Worm (Caenorhabditis elegans) whole organism, L2 larva: Measurements from ENCODE around the gene Y48D7A.1.
A peak's percentile ranks its signal among the peaks of the same experiment; 100 is the strongest.

Source experiments
- C34F6.9 ChIP-seq: fragments of 150-350 bp; optimal IDR thresholded peaks from 2 replicates; lab custom pipeline; 2014; ENCODE audit warnings: missing biosample characterization, missing genetic modification characterization
- F13H6.1 ChIP-seq: sonication (generic microtip); optimal IDR thresholded peaks from 2 replicates; lab custom pipeline; 2016; ENCODE audit warnings: missing genetic modification characterization, missing compliant biosample characterization
- R02D3.7 ChIP-seq: fragments of 150-350 bp; optimal IDR thresholded peaks from 2 replicates; lab custom pipeline; 2014; ENCODE audit warnings: missing biosample characterization, missing genetic modification characterization
- Y55F3AM.14 ChIP-seq: fragments of 200-800 bp; sonication (Bioruptor generic); optimal IDR thresholded peaks from 2 replicates; lab custom pipeline; 2018; ENCODE audit warnings: mild to moderate bottlenecking, missing genetic modification characterization, missing compliant biosample characterization
- ZK546.5 ChIP-seq: sonication (generic microtip); optimal IDR thresholded peaks from 2 replicates; lab custom pipeline; 2017; ENCODE audit warnings: missing biosample characterization, missing genetic modification characterization
- alr-1 ChIP-seq: fragments of 150-350 bp; optimal IDR thresholded peaks from 2 replicates; lab custom pipeline; 2014; ENCODE audit warnings: missing biosample characterization, missing genetic modification characterization
- aly-2 ChIP-seq: fragments of 150-350 bp; optimal IDR thresholded peaks from 2 replicates; lab custom pipeline; 2014; ENCODE audit warnings: missing biosample characterization, missing genetic modification characterization
- ama-1 ChIP-seq: fragments of 150-350 bp; optimal IDR thresholded peaks from 2 replicates; lab custom pipeline; 2018; ENCODE audit warnings: inconsistent platforms
- ceh-16 ChIP-seq: fragments of 150-350 bp; optimal IDR thresholded peaks from 2 replicates; lab custom pipeline; 2014; ENCODE audit warnings: missing biosample characterization, missing genetic modification characterization
- crh-2 ChIP-seq: sonication (generic microtip); optimal IDR thresholded peaks from 2 replicates; lab custom pipeline; 2017; ENCODE audit warnings: missing biosample characterization, missing genetic modification characterization
- dmd-4 ChIP-seq: sonication (generic microtip); optimal IDR thresholded peaks from 2 replicates; lab custom pipeline; 2017; ENCODE audit warnings: missing biosample characterization, missing genetic modification characterization
- elt-1 ChIP-seq: fragments of 150-350 bp; optimal IDR thresholded peaks from 2 replicates; lab custom pipeline; 2014; ENCODE audit warnings: missing biosample characterization, missing genetic modification characterization
- elt-3 ChIP-seq: sonication (generic microtip); optimal IDR thresholded peaks from 2 replicates; lab custom pipeline; 2017; ENCODE audit warnings: missing biosample characterization, missing genetic modification characterization
- fos-1 ChIP-seq: fragments of 150-350 bp; optimal IDR thresholded peaks from 2 replicates; lab custom pipeline; 2014; ENCODE audit warnings: missing biosample characterization, missing genetic modification characterization
- gmeb-1 ChIP-seq: fragments of 150-350 bp; optimal IDR thresholded peaks from 2 replicates; lab custom pipeline; 2014; ENCODE audit warnings: missing biosample characterization, missing genetic modification characterization
- lin-11 ChIP-seq: fragments of 150-350 bp; sonication (generic microtip); optimal IDR thresholded peaks from 2 replicates; lab custom pipeline; 2014; ENCODE audit warnings: missing biosample characterization, missing genetic modification characterization, inconsistent platforms, mixed read lengths
- lin-13 ChIP-seq: fragments of 150-350 bp; optimal IDR thresholded peaks from 2 replicates; lab custom pipeline; 2014; ENCODE audit warnings: missing biosample characterization, missing genetic modification reagents, missing genetic modification characterization
- lin-39 ChIP-seq: fragments of 150-350 bp; optimal IDR thresholded peaks from 2 replicates; lab custom pipeline; 2014; ENCODE audit warnings: missing biosample characterization, missing genetic modification reagents, missing genetic modification characterization
- lsy-2 ChIP-seq, 2 experiments: fragments of 150-350 bp in 1 of 2; sonication (generic microtip) in 1 of 2; optimal IDR thresholded peaks; 2 replicates each; lab custom pipeline; 2014 to 2017; ENCODE audit warnings: missing biosample characterization in 2 of 2, missing genetic modification characterization in 2 of 2
- mab-5 ChIP-seq: fragments of 150-350 bp; optimal IDR thresholded peaks from 2 replicates; lab custom pipeline; 2014; ENCODE audit warnings: missing biosample characterization, missing genetic modification characterization
- mbf-1 ChIP-seq: sonication (generic microtip); optimal IDR thresholded peaks from 2 replicates; lab custom pipeline; 2017; ENCODE audit warnings: missing biosample characterization, missing genetic modification characterization
- mdl-1 ChIP-seq, 2 experiments: fragments of 150-350 bp in 1 of 2; sonication (generic microtip) in 1 of 2; optimal IDR thresholded peaks; 2 replicates each; lab custom pipeline; 2017; ENCODE audit warnings: missing biosample characterization in 2 of 2, missing genetic modification characterization in 2 of 2
- nhr-10 ChIP-seq: sonication (generic microtip); optimal IDR thresholded peaks from 2 replicates; lab custom pipeline; 2017; ENCODE audit warnings: missing biosample characterization, missing genetic modification characterization
- nhr-11 ChIP-seq: fragments of 150-350 bp; optimal IDR thresholded peaks from 2 replicates; lab custom pipeline; 2014; ENCODE audit warnings: missing biosample characterization, missing genetic modification characterization
- nhr-12 ChIP-seq: fragments of 150-350 bp; optimal IDR thresholded peaks from 2 replicates; lab custom pipeline; 2014; ENCODE audit warnings: missing biosample characterization, missing genetic modification characterization
- nhr-129 ChIP-seq: fragments of 150-350 bp; optimal IDR thresholded peaks from 2 replicates; lab custom pipeline; 2014; ENCODE audit warnings: missing biosample characterization, missing genetic modification characterization
- nhr-21 ChIP-seq: fragments of 150-350 bp; optimal IDR thresholded peaks from 2 replicates; lab custom pipeline; 2014; ENCODE audit warnings: missing biosample characterization, missing genetic modification characterization
- nhr-23 ChIP-seq: fragments of 150-350 bp; optimal IDR thresholded peaks from 2 replicates; lab custom pipeline; 2014; ENCODE audit warnings: missing biosample characterization, missing genetic modification reagents, missing genetic modification characterization
- nhr-237 ChIP-seq: fragments of 150-350 bp; optimal IDR thresholded peaks from 2 replicates; lab custom pipeline; 2014; ENCODE audit warnings: missing biosample characterization, missing genetic modification characterization
- nhr-25 ChIP-seq: fragments of 150-350 bp; sonication (generic microtip); optimal IDR thresholded peaks from 3 replicates; lab custom pipeline; 2014; ENCODE audit warnings: missing biosample characterization, missing genetic modification characterization
- nhr-6 ChIP-seq: fragments of 150-350 bp; optimal IDR thresholded peaks from 2 replicates; lab custom pipeline; 2014; ENCODE audit warnings: missing biosample characterization, missing genetic modification characterization
- nhr-77 ChIP-seq: fragments of 150-350 bp; optimal IDR thresholded peaks from 2 replicates; lab custom pipeline; 2014; ENCODE audit warnings: missing biosample characterization, missing genetic modification characterization
- peb-1 ChIP-seq: fragments of 150-350 bp; optimal IDR thresholded peaks from 2 replicates; lab custom pipeline; 2014; ENCODE audit warnings: missing biosample characterization, missing genetic modification characterization
- sem-4 ChIP-seq: fragments of 150-350 bp; optimal IDR thresholded peaks from 2 replicates; lab custom pipeline; 2014; ENCODE audit warnings: missing biosample characterization, missing genetic modification reagents, missing genetic modification characterization
- skn-1 ChIP-seq: sonication (generic microtip); optimal IDR thresholded peaks from 2 replicates; lab custom pipeline; 2017; ENCODE audit warnings: missing biosample characterization, missing genetic modification characterization
- sma-9 ChIP-seq, 2 experiments: fragments of 150-350 bp in 1 of 2; sonication (generic microtip) in 1 of 2; optimal IDR thresholded peaks; 2 replicates each; lab custom pipeline; 2014 to 2016; ENCODE audit warnings: missing genetic modification characterization in 2 of 2, mild to moderate bottlenecking in 1 of 2, missing biosample characterization in 1 of 2, missing compliant biosample characterization in 1 of 2, missing genetic modification reagents in 1 of 2, moderate library complexity in 1 of 2
- snpc-4 ChIP-seq: fragments of 150-350 bp; optimal IDR thresholded peaks from 2 replicates; lab custom pipeline; 2014; ENCODE audit warnings: missing biosample characterization, missing genetic modification characterization
- unc-39 ChIP-seq: fragments of 150-350 bp; optimal IDR thresholded peaks from 2 replicates; lab custom pipeline; 2014; ENCODE audit warnings: missing biosample characterization, missing genetic modification characterization
- unc-62 ChIP-seq: fragments of 150-350 bp; optimal IDR thresholded peaks from 2 replicates; lab custom pipeline; 2014; ENCODE audit warnings: missing biosample characterization, missing genetic modification reagents, missing genetic modification characterization
- zag-1 ChIP-seq: fragments of 150-350 bp; optimal IDR thresholded peaks from 2 replicates; lab custom pipeline; 2014; ENCODE audit warnings: missing biosample characterization, missing genetic modification characterization
- ztf-1 ChIP-seq: fragments of 200-800 bp; sonication (Bioruptor generic); conservative IDR thresholded peaks from 2 replicates; pipeline ENCODE4 v1.3.6; 2022; ENCODE audit warnings: missing genetic modification characterization, missing compliant biosample characterization
- ztf-11 ChIP-seq: sonication (generic microtip); optimal IDR thresholded peaks from 2 replicates; lab custom pipeline; 2017; ENCODE audit warnings: missing biosample characterization, missing genetic modification characterization
- ztf-4 ChIP-seq: fragments of 150-350 bp; optimal IDR thresholded peaks from 2 replicates; lab custom pipeline; 2014; ENCODE audit warnings: missing biosample characterization, missing genetic modification characterization

Y48D7A.1 gene

DNA sequence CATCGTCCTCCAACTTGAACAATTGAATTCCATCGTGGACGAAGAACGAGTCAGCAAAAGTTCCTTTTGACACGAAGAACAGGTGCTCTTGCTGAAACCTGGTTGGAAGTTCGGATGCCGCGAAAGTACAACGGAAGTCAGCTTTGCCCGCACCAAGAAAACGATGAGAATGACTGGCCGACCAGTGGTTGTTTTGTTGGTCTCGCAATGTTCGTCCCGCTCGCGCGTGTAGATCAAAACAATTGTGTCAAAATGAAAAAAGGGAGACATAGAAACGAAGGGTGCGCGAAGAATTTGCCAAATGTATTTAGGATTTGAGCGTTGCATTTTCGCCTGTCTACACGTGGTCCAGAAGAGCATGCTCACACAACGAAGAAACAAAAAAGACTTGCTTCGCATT, 19.7 kb downstream of the Y48D7A.1 start, which contains the start of gene M02F4.1:
Gene M02F4.1 (minus strand): TSS at position 101 of the 400 bp plus-strand sequence.
- TF ChIP-seq nhr-129 (tag; lab: Kevin White, UChicago): no peak
- no peak for TF ChIP-seq peb-1 (tag; lab: Kevin White, UChicago)
- TF ChIP-seq lin-13 (GFP tag; lab: Kevin White, UChicago): no peak

DNA sequence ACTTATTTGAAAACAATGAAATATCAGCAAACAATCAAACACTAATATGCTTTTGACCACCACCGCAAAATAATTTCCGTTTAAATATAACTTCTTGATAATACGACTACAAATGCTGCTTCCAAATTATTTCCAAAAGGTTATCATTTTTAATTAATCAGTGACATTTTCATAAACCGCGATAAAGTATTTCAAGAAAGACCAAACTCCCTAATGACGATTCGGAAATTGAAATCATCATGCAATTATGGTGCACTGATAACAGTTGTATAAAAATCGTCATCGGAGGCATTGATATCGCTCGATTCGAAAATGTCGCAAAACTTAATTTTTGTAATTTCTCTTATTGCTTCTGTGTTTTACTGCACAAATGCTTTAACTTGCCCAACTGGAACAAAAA, 22.2 kb downstream of the Y48D7A.1 start, which contains the start of gene clec-265:
Gene clec-265 (plus strand): TSS at position 300 of the 400 bp plus-strand sequence.
- peak; percentile 99 for TF ChIP-seq fos-1
- TF ChIP-seq ama-1 (lab: Kevin White, UChicago): no peak
- peak; percentile 55 for TF ChIP-seq crh-2 (tag; lab: Kevin White, UChicago)
- no peak for TF ChIP-seq elt-1
- TF ChIP-seq sma-9 (GFP tag; optimal IDR thresholded peaks at IDR 0.05; lab: Kevin White, UChicago): peak; percentile 71
- TF ChIP-seq sma-9 (tag; optimal IDR thresholded peaks at IDR 0.05; lab: Kevin White, UChicago): no peak
- TF ChIP-seq nhr-11 (tag; lab: Kevin White, UChicago): no peak
- TF ChIP-seq skn-1 (tag; lab: Kevin White, UChicago): peak; percentile 68
- no peak for TF ChIP-seq nhr-129 (tag; lab: Kevin White, UChicago)

DNA sequence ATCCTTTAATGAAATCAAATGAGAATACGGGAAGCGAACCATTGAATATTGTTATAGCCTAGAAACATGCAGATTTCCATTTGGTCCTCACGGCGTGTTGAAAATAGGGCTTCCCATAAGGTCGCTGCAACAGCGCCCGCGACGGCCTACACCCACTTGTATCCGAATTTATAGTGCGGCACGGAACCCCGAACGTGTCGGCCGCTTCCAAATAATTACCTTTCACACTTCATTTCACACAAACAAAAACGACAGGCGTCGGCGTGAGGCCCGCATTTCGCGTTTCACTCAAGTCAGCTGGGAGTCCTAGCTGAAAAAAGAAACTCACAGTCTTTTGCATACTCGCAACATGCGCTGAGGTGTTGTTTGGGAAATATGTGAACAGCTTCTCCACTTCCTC, 24.2 kb downstream of the Y48D7A.1 start:
- TF ChIP-seq snpc-4 (tag; lab: Kevin White, UChicago): peak; percentile 17
- no peak for TF ChIP-seq fos-1
- no peak for TF ChIP-seq ZK546.5 (tag; lab: Kevin White, UChicago)

DNA sequence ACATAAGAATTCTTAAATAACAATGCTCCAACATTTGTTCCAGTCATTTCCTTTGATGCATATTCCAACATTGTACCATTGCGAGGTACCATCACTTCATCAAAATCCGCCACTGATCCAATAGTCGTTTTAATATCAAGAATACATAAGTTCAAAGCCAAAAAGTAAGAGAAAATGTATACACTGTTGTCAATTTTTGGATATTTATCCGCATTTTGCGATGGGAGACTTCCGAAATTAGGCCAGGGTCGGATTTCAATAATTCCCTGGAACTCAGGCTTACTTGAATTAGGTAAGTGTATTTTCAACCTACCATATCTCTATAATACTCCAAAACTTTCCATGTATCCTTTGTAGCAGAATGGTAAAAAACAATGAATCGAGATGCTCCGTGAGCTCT, 24.9 kb downstream of the Y48D7A.1 start, which contains the start of gene M02F4.2:
Gene M02F4.2 (minus strand): TSS at position 101 of the 400 bp plus-strand sequence.
- TF ChIP-seq elt-1: no peak
- no peak for TF ChIP-seq lsy-2 (tag; optimal IDR thresholded peaks at IDR 0.05; lab: Kevin White, UChicago)

DNA sequence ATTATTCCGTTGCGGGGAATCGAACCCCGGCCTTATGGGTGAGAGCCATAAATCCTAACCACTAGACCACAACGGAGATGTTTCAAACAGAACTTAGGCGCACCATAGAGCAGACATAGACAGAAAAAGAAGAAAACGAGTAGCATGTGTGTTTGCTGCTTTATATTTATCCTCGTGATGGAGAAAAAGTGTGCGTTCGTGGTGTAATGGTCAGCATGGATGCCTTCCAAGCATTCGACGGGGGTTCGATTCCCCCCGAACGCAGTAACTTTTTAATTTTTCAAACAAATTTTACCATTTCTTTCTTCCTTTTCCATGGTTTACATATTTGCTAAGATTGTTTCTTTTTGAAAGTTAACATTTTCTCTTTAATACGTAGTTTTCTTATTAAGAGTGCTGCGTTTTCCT, 26.7 kb downstream of the Y48D7A.1 start:
- TF ChIP-seq alr-1: no peak
- peak; percentile 92 for TF ChIP-seq F13H6.1 (tag; lab: Kevin White, UChicago)
- peak; percentile 93 for TF ChIP-seq nhr-129 (tag; lab: Kevin White, UChicago)
- TF ChIP-seq snpc-4 (tag; lab: Kevin White, UChicago): peak; percentile 83
- peak; percentile 70 for TF ChIP-seq ztf-11 (tag; lab: Kevin White, UChicago)
- TF ChIP-seq unc-62 (GFP tag; lab: Kevin White, UChicago): no peak
- TF ChIP-seq nhr-25 (tag; lab: Kevin White, UChicago): peak; percentile 83
- peak; percentile 48 for TF ChIP-seq nhr-12
- TF ChIP-seq mdl-1 (tag; optimal IDR thresholded peaks at IDR 0.05; lab: Kevin White, UChicago): peak; percentile 38 to 56
- TF ChIP-seq sem-4 (tag; lab: Kevin White, UChicago): peak; percentile 81
- peak; percentile 94 for TF ChIP-seq Y55F3AM.14 (GFP tag; lab: Kevin White, UChicago)
- TF ChIP-seq lin-39 (tag; lab: Kevin White, UChicago): peak; percentile 75
- peak; percentile 59 for TF ChIP-seq mbf-1
- peak; percentile 83 for TF ChIP-seq nhr-11 (tag; lab: Kevin White, UChicago)
- peak; percentile 90 for TF ChIP-seq lin-13 (GFP tag; lab: Kevin White, UChicago)
- peak; percentile 41 for TF ChIP-seq aly-2
- TF ChIP-seq gmeb-1 (tag; lab: Kevin White, UChicago): peak; percentile 81
- TF ChIP-seq zag-1 (tag; lab: Kevin White, UChicago): peak; percentile 92
- TF ChIP-seq R02D3.7 (tag; lab: Kevin White, UChicago): peak; percentile 37
- TF ChIP-seq ZK546.5 (tag; lab: Kevin White, UChicago): peak; percentile 41
- TF ChIP-seq nhr-237 (tag; lab: Kevin White, UChicago): peak; percentile 66
- TF ChIP-seq crh-2 (tag; lab: Kevin White, UChicago): peak; percentile 92
- peak; percentile 87 for TF ChIP-seq lin-11 (tag; lab: Kevin White, UChicago)
- peak; percentile 86 to 88 for TF ChIP-seq lsy-2 (tag; optimal IDR thresholded peaks at IDR 0.05; lab: Kevin White, UChicago)
- no peak for TF ChIP-seq elt-1
- no peak for TF ChIP-seq nhr-23
- no peak for TF ChIP-seq dmd-4 (tag; lab: Kevin White, UChicago)
- TF ChIP-seq nhr-10: peak; percentile 60
- peak; percentile 90 for TF ChIP-seq nhr-21 (tag; lab: Kevin White, UChicago)
- peak; percentile 95 for TF ChIP-seq sma-9 (GFP tag; optimal IDR thresholded peaks at IDR 0.05; lab: Kevin White, UChicago)
- no peak for TF ChIP-seq sma-9 (tag; optimal IDR thresholded peaks at IDR 0.05; lab: Kevin White, UChicago)
- peak; percentile 9 for TF ChIP-seq skn-1 (tag; lab: Kevin White, UChicago)
- TF ChIP-seq nhr-6 (tag; lab: Kevin White, UChicago): peak; percentile 86
- TF ChIP-seq nhr-77 (tag; lab: Kevin White, UChicago): peak; percentile 60
- TF ChIP-seq unc-39 (tag; lab: Kevin White, UChicago): no peak
- TF ChIP-seq elt-3: no peak
- TF ChIP-seq mab-5: peak; percentile 91
- peak; percentile 34 for TF ChIP-seq ceh-16 (tag; lab: Kevin White, UChicago)
- TF ChIP-seq fos-1: peak; percentile 83
- TF ChIP-seq ztf-4 (tag; lab: Kevin White, UChicago): peak; percentile 85
- TF ChIP-seq ama-1 (lab: Kevin White, UChicago): peak; percentile 62
- TF ChIP-seq ztf-1 (GFP tag; lab: Robert Waterston, UW): no peak
- TF ChIP-seq C34F6.9 (tag; lab: Kevin White, UChicago): peak; percentile 84
- TF ChIP-seq peb-1 (tag; lab: Kevin White, UChicago): no peak
